Worm (Caenorhabditis elegans): Measurements from ENCODE around the gene clec-33.

- no peak for TF ChIP-seq blmp-1 (tag; optimal IDR thresholded peaks at IDR 0.05)
- no peak for TF ChIP-seq elt-3 (tag; optimal IDR thresholded peaks at IDR 0.05)
- TF ChIP-seq ama-1 (optimal IDR thresholded peaks at IDR 0.05), result no peak
- TF ChIP-seq nhr-12 (tag; optimal IDR thresholded peaks at IDR 0.05), result no peak
- no peak for TF ChIP-seq nhr-77 (tag; optimal IDR thresholded peaks at IDR 0.05)
- no peak for TF ChIP-seq ces-1 (GFP tag; optimal IDR thresholded peaks at IDR 0.05)
Measured at ce11 chrV:16857977-16858479, 11.6 kb downstream of the clec-33 start, which contains the start of the genes clec-31 and clec-22.
